Fruit fly (Drosophila melanogaster) whole organism, pupa: Measurements from ENCODE around the gene CG14323.

ENCODE experiments used
- CG12605 ChIP-seq: fragments of 200-800 bp; sonication (Bioruptor generic); IDR thresholded peaks from 2 replicates; pipeline ENCODE4 v1.3.6; 2022; ENCODE audit warnings: missing biosample characterization, missing genetic modification characterization
- CG14655 ChIP-seq: fragments of 200-800 bp; sonication (Bioruptor generic); optimal IDR thresholded peaks from 3 replicates; lab custom pipeline; 2017; ENCODE audit warnings: mild to moderate bottlenecking, missing biosample characterization, missing genetic modification reagents, missing genetic modification characterization
- CG17806 ChIP-seq: fragments of 200-800 bp; sonication (Bioruptor generic); optimal IDR thresholded peaks from 2 replicates; lab custom pipeline; 2018; ENCODE audit warnings: missing biosample characterization, mild to moderate bottlenecking, missing genetic modification characterization, moderate library complexity
- CG34367 ChIP-seq: fragments of 200-800 bp; sonication (Bioruptor generic); optimal IDR thresholded peaks from 2 replicates; lab custom pipeline; 2018; ENCODE audit warnings: missing biosample characterization, mild to moderate bottlenecking, missing genetic modification characterization
- CG4496 ChIP-seq: fragments of 200-800 bp; sonication (Bioruptor generic); IDR thresholded peaks from 3 replicates; pipeline ENCODE4 v1.3.6; 2022; ENCODE audit warnings: missing biosample characterization, missing genetic modification characterization
- CG8301 ChIP-seq: fragments of 200-800 bp; sonication (Bioruptor generic); optimal IDR thresholded peaks from 2 replicates; lab custom pipeline; 2018; ENCODE audit warnings: missing biosample characterization, mild to moderate bottlenecking, missing genetic modification characterization
- Ets98B ChIP-seq: fragments of 200-800 bp; sonication (Bioruptor generic); IDR thresholded peaks from 2 replicates; pipeline ENCODE4 v1.3.6; 2022; ENCODE audit warnings: missing biosample characterization, missing genetic modification characterization
- fd96Ca ChIP-seq: fragments of 200-800 bp; sonication (Bioruptor generic); IDR thresholded peaks from 3 replicates; pipeline ENCODE4 v1.3.6; 2022; ENCODE audit warnings: missing biosample characterization, missing genetic modification characterization

dm6 chr3R:17593470-17593869 is 28.4 kb downstream of the CG14323 start:
- TF ChIP-seq CG17806 (tag; lab: Kevin White, UChicago) (no peak), CG34367 (tag; lab: Kevin White, UChicago) (no peak), CG14655 (GFP tag; lab: Kevin White, UChicago) (no peak), Ets98B (GFP tag; lab: Robert Waterston, UW) (no peak), CG4496 (GFP tag; lab: Robert Waterston, UW) (no peak), CG8301 (no peak), fd96Ca (GFP tag; lab: Robert Waterston, UW) (no peak), CG12605 (GFP tag; lab: Robert Waterston, UW) (no peak)
